Fruit fly (Drosophila melanogaster) whole organism, embryonic: Measurements from ENCODE around the gene CG13810.

Source experiments
- Asciz ChIP-seq: fragments of 200-800 bp; sonication (Bioruptor generic); optimal IDR thresholded peaks from 2 replicates; lab custom pipeline; 2017; ENCODE audit warnings: missing biosample characterization, mild to moderate bottlenecking, missing genetic modification characterization, missing genetic modification reagents
- B-H1 ChIP-seq: fragments of 200-800 bp; sonication (Bioruptor generic); IDR thresholded peaks from 3 replicates; pipeline ENCODE4 v1.3.6; 2022; ENCODE audit warnings: missing biosample characterization, missing genetic modification characterization
- CG10267 ChIP-seq: fragments of 200-800 bp; sonication (Bioruptor generic); optimal IDR thresholded peaks from 2 replicates; lab custom pipeline; 2018; ENCODE audit warnings: missing biosample characterization, mild to moderate bottlenecking, missing genetic modification characterization, moderate library complexity
- CG10366 ChIP-seq: fragments of 200-800 bp; sonication (Bioruptor generic); IDR thresholded peaks from 2 replicates; pipeline ENCODE4 v1.3.6; 2022; ENCODE audit warnings: missing biosample characterization, missing genetic modification characterization
- CG10462 ChIP-seq: fragments of 200-800 bp; sonication (Bioruptor generic); optimal IDR thresholded peaks from 2 replicates; lab custom pipeline; 2016; ENCODE audit warnings: missing biosample characterization, missing genetic modification characterization
- CG10543 ChIP-seq: fragments of 200-800 bp; sonication (Bioruptor generic); optimal IDR thresholded peaks from 3 replicates; lab custom pipeline; 2017; ENCODE audit warnings: missing biosample characterization, mild to moderate bottlenecking, missing genetic modification characterization, moderate library complexity
- CG12155 ChIP-seq: fragments of 200-800 bp; sonication (Bioruptor generic); optimal IDR thresholded peaks from 3 replicates; lab custom pipeline; 2016; ENCODE audit warnings: missing biosample characterization, missing genetic modification characterization
- CG13775 ChIP-seq: fragments of 200-800 bp; sonication (Bioruptor generic); optimal IDR thresholded peaks from 3 replicates; lab custom pipeline; 2017; ENCODE audit warnings: missing biosample characterization, mild to moderate bottlenecking, missing genetic modification characterization
- CG15479 ChIP-seq: fragments of 200-800 bp; sonication (Bioruptor generic); optimal IDR thresholded peaks from 3 replicates; lab custom pipeline; 2019; ENCODE audit warnings: missing biosample characterization, mild to moderate bottlenecking, missing genetic modification characterization, moderate library complexity
- CG15514 ChIP-seq: fragments of 200-800 bp; sonication (Bioruptor generic); optimal IDR thresholded peaks from 3 replicates; lab custom pipeline; 2017; ENCODE audit warnings: missing biosample characterization, missing genetic modification characterization, mild to moderate bottlenecking, moderate library complexity, missing genetic modification reagents
- CG1603 ChIP-seq: fragments of 200-800 bp; sonication (Bioruptor generic); optimal IDR thresholded peaks from 2 replicates; lab custom pipeline; 2019; ENCODE audit warnings: missing biosample characterization, mild to moderate bottlenecking, missing genetic modification characterization, moderate library complexity
- CG16813 ChIP-seq: fragments of 200-800 bp; sonication (Bioruptor generic); IDR thresholded peaks from 3 replicates; pipeline ENCODE4 v1.3.6; 2022; ENCODE audit warnings: missing biosample characterization, missing genetic modification characterization; ENCODE audit not compliant: partially characterized antibody
- CG34376 ChIP-seq: fragments of 200-800 bp; sonication (Bioruptor generic); optimal IDR thresholded peaks from 2 replicates; lab custom pipeline; 2018; ENCODE audit warnings: missing biosample characterization, mild to moderate bottlenecking, missing genetic modification characterization
- CG4328 ChIP-seq: fragments of 200-800 bp; sonication (Bioruptor generic); optimal IDR thresholded peaks from 3 replicates; lab custom pipeline; 2017; ENCODE audit warnings: missing biosample characterization, missing genetic modification reagents, missing genetic modification characterization
- CG43689 ChIP-seq: fragments of 200-800 bp; sonication (Bioruptor generic); IDR thresholded peaks from 2 replicates; pipeline ENCODE4 v1.3.6; 2022; ENCODE audit warnings: missing biosample characterization, missing genetic modification characterization
- CG6791 ChIP-seq: fragments of 200-800 bp; sonication (Bioruptor generic); IDR thresholded peaks from 3 replicates; pipeline ENCODE4 v1.3.6; 2022; ENCODE audit warnings: missing biosample characterization, missing genetic modification characterization; ENCODE audit not compliant: partially characterized antibody
- CG7271 ChIP-seq: fragments of 200-800 bp; sonication (Bioruptor generic); optimal IDR thresholded peaks from 2 replicates; lab custom pipeline; 2018; ENCODE audit warnings: missing biosample characterization, mild to moderate bottlenecking, missing genetic modification characterization, moderate library complexity
- CG7556 ChIP-seq: fragments of 200-800 bp; sonication (Bioruptor generic); optimal IDR thresholded peaks from 2 replicates; lab custom pipeline; 2017; ENCODE audit warnings: missing biosample characterization, mild to moderate bottlenecking, missing genetic modification characterization
- CG7963 ChIP-seq: fragments of 200-800 bp; sonication (Bioruptor generic); IDR thresholded peaks from 3 replicates; pipeline ENCODE4 v1.3.6; 2022; ENCODE audit warnings: missing biosample characterization, missing genetic modification characterization; ENCODE audit not compliant: partially characterized antibody
- CG8478 ChIP-seq: fragments of >200 bp; optimal IDR thresholded peaks from 2 replicates; lab custom pipeline; 2018
- CG9437 ChIP-seq: fragments of 200-800 bp; sonication (Bioruptor generic); optimal IDR thresholded peaks from 2 replicates; lab custom pipeline; 2018; ENCODE audit warnings: missing biosample characterization, mild to moderate bottlenecking, missing genetic modification characterization
- CG9932 ChIP-seq: fragments of 200-800 bp; sonication (Bioruptor generic); IDR thresholded peaks from 2 replicates; pipeline ENCODE4 v1.3.6; 2022; ENCODE audit warnings: missing biosample characterization, missing genetic modification characterization
- Dfd ChIP-seq, 2 experiments: fragments of >200 bp; optimal IDR thresholded peaks; 2 replicates each; lab custom pipeline; 2017; ENCODE audit warnings: missing biosample characterization in 2 of 2, missing genetic modification characterization in 2 of 2
- Drgx ChIP-seq: fragments of 200-800 bp; sonication (Bioruptor generic); IDR thresholded peaks from 2 replicates; pipeline ENCODE4 v1.3.6; 2022; ENCODE audit warnings: missing biosample characterization, missing genetic modification characterization
- Hsf ChIP-seq: fragments of 200-800 bp; sonication (Bioruptor generic); optimal IDR thresholded peaks from 3 replicates; lab custom pipeline; 2016; ENCODE audit warnings: missing biosample characterization, missing genetic modification characterization
- NK7.1 ChIP-seq: fragments of 200-800 bp; sonication (Bioruptor generic); optimal IDR thresholded peaks from 3 replicates; lab custom pipeline; 2016; ENCODE audit warnings: missing biosample characterization, missing genetic modification characterization
- Nf-YB ChIP-seq: fragments of 200-800 bp; sonication (Bioruptor generic); optimal IDR thresholded peaks from 3 replicates; lab custom pipeline; 2019; ENCODE audit warnings: missing biosample characterization, mild to moderate bottlenecking, missing genetic modification characterization, moderate library complexity
- Scr ChIP-seq: fragments of 200-800 bp; sonication (Bioruptor generic); IDR thresholded peaks from 2 replicates; pipeline ENCODE4 v1.3.6; 2022; ENCODE audit warnings: missing biosample characterization, missing genetic modification characterization; ENCODE audit not compliant: partially characterized antibody
- Spps ChIP-seq: fragments of 200-800 bp; sonication (Bioruptor generic); optimal IDR thresholded peaks from 2 replicates; lab custom pipeline; 2018; ENCODE audit warnings: missing biosample characterization, mild to moderate bottlenecking, missing genetic modification characterization
- Sry-β ChIP-seq: fragments of 200-800 bp; sonication (Bioruptor generic); optimal IDR thresholded peaks from 2 replicates; lab custom pipeline; 2018; ENCODE audit warnings: missing biosample characterization, mild to moderate bottlenecking, missing genetic modification characterization, moderate library complexity
- abd-A ChIP-seq: fragments of 200-800 bp; sonication (Bioruptor generic); optimal IDR thresholded peaks from 3 replicates; lab custom pipeline; 2019; ENCODE audit warnings: missing biosample characterization, mild to moderate bottlenecking, missing genetic modification characterization, moderate library complexity
- bab2 ChIP-seq: fragments of 200-800 bp; sonication (Bioruptor generic); optimal IDR thresholded peaks from 2 replicates; lab custom pipeline; 2016; ENCODE audit warnings: missing biosample characterization, missing genetic modification characterization
- gce ChIP-seq: fragments of 200-800 bp; sonication (Bioruptor generic); IDR thresholded peaks from 3 replicates; pipeline ENCODE4 v1.3.6; 2022; ENCODE audit warnings: missing biosample characterization, missing genetic modification characterization
- gcm2 ChIP-seq: fragments of 200-800 bp; sonication (Bioruptor generic); optimal IDR thresholded peaks from 2 replicates; lab custom pipeline; 2016; ENCODE audit warnings: missing biosample characterization, missing genetic modification characterization
- gsb-n ChIP-seq: fragments of 200-800 bp; sonication (Bioruptor generic); optimal IDR thresholded peaks from 3 replicates; lab custom pipeline; 2018; ENCODE audit warnings: missing biosample characterization, mild to moderate bottlenecking, missing genetic modification characterization
- ham ChIP-seq: fragments of 200-800 bp; sonication (Bioruptor generic); IDR thresholded peaks from 2 replicates; pipeline ENCODE4 v1.3.6; 2022; ENCODE audit warnings: missing biosample characterization, missing genetic modification characterization
- jumu ChIP-seq: fragments of 200-800 bp; sonication (Bioruptor generic); optimal IDR thresholded peaks from 3 replicates; lab custom pipeline; 2016; ENCODE audit warnings: missing biosample characterization, missing genetic modification characterization
- mirr ChIP-seq: fragments of 200-800 bp; sonication (Bioruptor generic); optimal IDR thresholded peaks from 3 replicates; lab custom pipeline; 2018; ENCODE audit warnings: missing biosample characterization, mild to moderate bottlenecking, missing genetic modification characterization
- peb ChIP-seq: fragments of 200-800 bp; sonication (Bioruptor generic); IDR thresholded peaks from 2 replicates; pipeline ENCODE4 v1.3.6; 2022; ENCODE audit warnings: missing biosample characterization, missing genetic modification characterization
- pzg ChIP-seq: fragments of 200-800 bp; sonication (Bioruptor generic); optimal IDR thresholded peaks from 3 replicates; lab custom pipeline; 2018; ENCODE audit warnings: missing biosample characterization, mild to moderate bottlenecking, missing genetic modification characterization, moderate library complexity
- ranshi ChIP-seq: fragments of 200-800 bp; sonication (Bioruptor generic); IDR thresholded peaks from 2 replicates; pipeline ENCODE4 v1.3.6; 2022; ENCODE audit warnings: missing biosample characterization, missing genetic modification characterization
- sd ChIP-seq: fragments of 200-800 bp; sonication (Bioruptor generic); optimal IDR thresholded peaks from 3 replicates; lab custom pipeline; 2018; ENCODE audit warnings: missing biosample characterization, mild to moderate bottlenecking, missing genetic modification characterization, moderate library complexity
- sens ChIP-seq: fragments of 200-800 bp; sonication (Bioruptor generic); peaks from one replicate; lab custom pipeline; 2016; ENCODE audit warnings: missing biosample characterization, missing genetic modification characterization
- sisA ChIP-seq: fragments of 200-800 bp; sonication (Bioruptor generic); IDR thresholded peaks from 2 replicates; pipeline ENCODE4 v1.3.6; 2022; ENCODE audit warnings: missing biosample characterization, missing genetic modification characterization
- stwl ChIP-seq: fragments of 200-800 bp; sonication (Bioruptor generic); optimal IDR thresholded peaks from 3 replicates; lab custom pipeline; 2018; ENCODE audit warnings: missing biosample characterization, mild to moderate bottlenecking, missing genetic modification characterization, moderate library complexity
- tll ChIP-seq, 2 experiments: fragments of 200-800 bp in 1 of 2; fragments of >200 bp in 1 of 2; sonication (Bioruptor generic) in 1 of 2; optimal IDR thresholded peaks; 2 replicates each; lab custom pipeline; 2017 to 2019; ENCODE audit warnings: missing biosample characterization in 2 of 2, missing genetic modification characterization in 2 of 2, mild to moderate bottlenecking in 1 of 2, moderate library complexity in 1 of 2
- toy ChIP-seq: fragments of 200-800 bp; sonication (Bioruptor generic); IDR thresholded peaks from 2 replicates; pipeline ENCODE4 v1.3.6; 2022; ENCODE audit warnings: missing biosample characterization, missing genetic modification characterization
- ttk ChIP-seq: fragments of 200-800 bp; sonication (Bioruptor generic); IDR thresholded peaks from 2 replicates; pipeline ENCODE4 v2.1.2; 2022; ENCODE audit warnings: missing biosample characterization, missing genetic modification characterization
- tup ChIP-seq: fragments of 200-800 bp; sonication (Bioruptor generic); optimal IDR thresholded peaks from 2 replicates; lab custom pipeline; 2016; ENCODE audit warnings: missing biosample characterization, mild to moderate bottlenecking, missing genetic modification characterization, moderate library complexity
- unc-4 ChIP-seq: fragments of 200-800 bp; sonication (Bioruptor generic); IDR thresholded peaks from 2 replicates; pipeline ENCODE4 v1.3.6; 2022; ENCODE audit warnings: missing biosample characterization, missing genetic modification characterization; ENCODE audit not compliant: partially characterized antibody
- z ChIP-seq: fragments of 200-800 bp; sonication (Bioruptor generic); IDR thresholded peaks from 3 replicates; pipeline ENCODE4 v1.3.6; 2022; ENCODE audit warnings: missing biosample characterization, missing genetic modification characterization

Gene CG13810

dm6 chr3L:2162019-2162418, 23.7 kb upstream of the CG13810 start (continued):
- TF ChIP-seq B-H1: peak; percentile 81
- TF ChIP-seq CG15514 (GFP tag; lab: Kevin White, UChicago): peak; percentile 30
- TF ChIP-seq Spps (tag; lab: Kevin White, UChicago): peak; percentile 69
- peak; percentile 96 for TF ChIP-seq Drgx (GFP tag; lab: Robert Waterston, UW)
- TF ChIP-seq sd (tag; lab: Kevin White, UChicago): peak; percentile 24
- TF ChIP-seq CG8478 (lab: Kevin White, UChicago): no peak
- no peak for TF ChIP-seq tup (GFP tag; lab: Kevin White, UChicago)
- no peak for TF ChIP-seq CG10462 (GFP tag; lab: Kevin White, UChicago)
- peak; percentile 21 for TF ChIP-seq Nf-YB (GFP tag; lab: Kevin White, UChicago)
- no peak for TF ChIP-seq unc-4 (GFP tag; lab: Robert Waterston, UW)
- TF ChIP-seq CG10543 (GFP tag; lab: Kevin White, UChicago): no peak
- TF ChIP-seq Hsf (GFP tag; lab: Kevin White, UChicago): peak; percentile 62
- no peak for TF ChIP-seq CG6791
- 0 out of 2 replicates have a peak, but pooled peaks have one; percentile 10 for TF ChIP-seq CG9932 (GFP tag; lab: Robert Waterston, UW)
- TF ChIP-seq CG10366 (GFP tag; lab: Robert Waterston, UW): peak; percentile 85
- peak; percentile 34 for TF ChIP-seq CG9437 (GFP tag; lab: Kevin White, UChicago)
- peak; percentile 97 for TF ChIP-seq sens (GFP tag; lab: Kevin White, UChicago)
- peak; percentile 88 for TF ChIP-seq gce (GFP tag; lab: Robert Waterston, UW)
- peak; percentile 68 for TF ChIP-seq Asciz (GFP tag; lab: Kevin White, UChicago)
- TF ChIP-seq bab2 (GFP tag; lab: Kevin White, UChicago): peak; percentile 65
- TF ChIP-seq pzg: no peak
- TF ChIP-seq CG1603 (tag; lab: Kevin White, UChicago): peak; percentile 82
- TF ChIP-seq Dfd (GFP tag; optimal IDR thresholded peaks at IDR 0.05; lab: Kevin White, UChicago): no peak
- TF ChIP-seq tll (GFP tag; optimal IDR thresholded peaks at IDR 0.05; lab: Kevin White, UChicago): no peak
- TF ChIP-seq jumu (GFP tag; lab: Kevin White, UChicago): peak; percentile 76
- no peak for TF ChIP-seq CG15479 (GFP tag; lab: Kevin White, UChicago)
- TF ChIP-seq ttk (GFP tag; lab: Robert Waterston, UW): peak; percentile 89
- TF ChIP-seq CG7271: no peak
- TF ChIP-seq abd-A (tag; lab: Kevin White, UChicago): no peak
- peak; percentile 29; the same call in 1 of the 3 replicates for TF ChIP-seq z (GFP tag; lab: Robert Waterston, UW)
- TF ChIP-seq gsb-n (tag; lab: Kevin White, UChicago): peak; percentile 56
- no peak for TF ChIP-seq CG16813
- TF ChIP-seq CG34376 (GFP tag; lab: Kevin White, UChicago): no peak
- TF ChIP-seq stwl: no peak
- no peak for TF ChIP-seq toy (GFP tag; lab: Robert Waterston, UW)
- TF ChIP-seq CG10267 (tag; lab: Kevin White, UChicago): peak; percentile 56
- TF ChIP-seq mirr (GFP tag; lab: Kevin White, UChicago): no peak
- no peak for TF ChIP-seq ham (GFP tag; lab: Robert Waterston, UW)
- peak; percentile 5 for TF ChIP-seq gcm2 (GFP tag; lab: Kevin White, UChicago)
- TF ChIP-seq CG13775 (GFP tag; lab: Kevin White, UChicago): peak; percentile 32
- TF ChIP-seq ranshi (GFP tag; lab: Robert Waterston, UW): peak; percentile 76
- TF ChIP-seq CG43689 (GFP tag; lab: Robert Waterston, UW): peak; percentile 58; the same call in 1 of the 2 replicates
- TF ChIP-seq sisA: peak; percentile 88
- no peak for TF ChIP-seq CG7963 (GFP tag; lab: Robert Waterston, UW)
- peak; percentile 26 for TF ChIP-seq CG12155 (GFP tag; lab: Kevin White, UChicago)
- TF ChIP-seq NK7.1 (GFP tag; lab: Kevin White, UChicago): peak; percentile 61
- 0 out of 2 replicates have a peak, but pooled peaks have one; percentile 48 for TF ChIP-seq peb (GFP tag; lab: Robert Waterston, UW)
- peak; percentile 55 for TF ChIP-seq CG7556 (GFP tag; lab: Kevin White, UChicago)
- peak; percentile 21 for TF ChIP-seq CG4328 (GFP tag; lab: Kevin White, UChicago)
- TF ChIP-seq Sry-β: peak; percentile 40
- TF ChIP-seq Scr: no peak
